Fruit fly (Drosophila melanogaster): ENCODE data around the gene phol.

- TF ChIP-seq gl (tag; optimal IDR thresholded peaks at IDR 0.05), result no peak
- TF ChIP-seq Pif1A (GFP tag; optimal IDR thresholded peaks at IDR 0.05), result no peak
- no peak for TF ChIP-seq EcR (GFP tag; optimal IDR thresholded peaks at IDR 0.05)
- no peak for TF ChIP-seq CG9948 (tag; optimal IDR thresholded peaks at IDR 0.05)
- TF ChIP-seq Snoo (tag; optimal IDR thresholded peaks at IDR 0.05), result no peak
- no peak for TF ChIP-seq CG17806 (tag; optimal IDR thresholded peaks at IDR 0.05)
- no peak for TF ChIP-seq CG34367 (tag; optimal IDR thresholded peaks at IDR 0.05)
- no peak for TF ChIP-seq rn (GFP tag; IDR thresholded peaks at IDR 0.05)
- TF ChIP-seq CG10348 (GFP tag; IDR thresholded peaks at IDR 0.05), result no peak
- TF ChIP-seq CG32121 (GFP tag; IDR thresholded peaks at IDR 0.05), result peak; percentile 48
- TF ChIP-seq Ets98B (GFP tag; IDR thresholded peaks at IDR 0.05), result no peak
- TF ChIP-seq CG13204 (GFP tag; optimal IDR thresholded peaks at IDR 0.05), result no peak
- TF ChIP-seq CG8159 (tag; optimal IDR thresholded peaks at IDR 0.05), result no peak
- TF ChIP-seq CG12605 (GFP tag; IDR thresholded peaks at IDR 0.05), result no peak
Measured at dm6 chr3L:9489627-9490026, 33.5 kb upstream of the phol start.

Data from whole organism, pupa.